Worm (Caenorhabditis elegans) whole organism, L2 larva: Measurements from ENCODE around the gene lin-45.

Source experiments
- ZK546.5 ChIP-seq: sonication (generic microtip); optimal IDR thresholded peaks from 2 replicates; lab custom pipeline; 2017; ENCODE audit warnings: missing biosample characterization, missing genetic modification characterization
- blmp-1 ChIP-seq: sonication (generic microtip); optimal IDR thresholded peaks from 2 replicates; lab custom pipeline; 2017; ENCODE audit warnings: missing genetic modification characterization, mild to moderate bottlenecking, missing compliant biosample characterization, antibody characterized with exemption, moderate library complexity; ENCODE audit not compliant: insufficient read depth
- ceh-82 ChIP-seq: fragments of 150-350 bp; optimal IDR thresholded peaks from 2 replicates; lab custom pipeline; 2014; ENCODE audit warnings: missing biosample characterization, missing genetic modification characterization
- egl-27 ChIP-seq: sonication (generic microtip); optimal IDR thresholded peaks from 3 replicates; lab custom pipeline; 2017; ENCODE audit warnings: missing biosample characterization, missing genetic modification reagents, missing genetic modification characterization
- elt-1 ChIP-seq: fragments of 150-350 bp; optimal IDR thresholded peaks from 2 replicates; lab custom pipeline; 2014; ENCODE audit warnings: missing biosample characterization, missing genetic modification characterization
- elt-3 ChIP-seq: sonication (generic microtip); optimal IDR thresholded peaks from 2 replicates; lab custom pipeline; 2017; ENCODE audit warnings: missing biosample characterization, missing genetic modification characterization
- nhr-11 ChIP-seq: fragments of 150-350 bp; optimal IDR thresholded peaks from 2 replicates; lab custom pipeline; 2014; ENCODE audit warnings: missing biosample characterization, missing genetic modification characterization
- nhr-25 ChIP-seq: fragments of 150-350 bp; sonication (generic microtip); optimal IDR thresholded peaks from 3 replicates; lab custom pipeline; 2014; ENCODE audit warnings: missing biosample characterization, missing genetic modification characterization
- skn-1 ChIP-seq: sonication (generic microtip); optimal IDR thresholded peaks from 2 replicates; lab custom pipeline; 2017; ENCODE audit warnings: missing biosample characterization, missing genetic modification characterization
- unc-62 ChIP-seq: fragments of 150-350 bp; optimal IDR thresholded peaks from 2 replicates; lab custom pipeline; 2014; ENCODE audit warnings: missing biosample characterization, missing genetic modification reagents, missing genetic modification characterization

ce11 chrIV:6785873-6786272, 37.5 kb upstream of the lin-45 start:
- no peak for TF ChIP-seq ZK546.5 (tag; lab: Kevin White, UChicago)
- TF ChIP-seq nhr-11 (tag; lab: Kevin White, UChicago): no peak
- no peak for TF ChIP-seq ceh-82
- no peak for TF ChIP-seq unc-62 (GFP tag; lab: Kevin White, UChicago)
- no peak for TF ChIP-seq elt-3 (tag; lab: Kevin White, UChicago)
- TF ChIP-seq elt-1: no peak
- TF ChIP-seq nhr-25 (tag; lab: Kevin White, UChicago): peak; percentile 32
- TF ChIP-seq egl-27 (tag; lab: Kevin White, UChicago): peak; percentile 52
- no peak for TF ChIP-seq skn-1 (tag; lab: Kevin White, UChicago)
- TF ChIP-seq blmp-1: no peak
